Fruit fly (Drosophila melanogaster): ENCODE data around the gene odd.

dm6 chr2L:3566532-3566931 lies 40.0 kb downstream of the odd start:
- TF ChIP-seq CG34406 (GFP tag; optimal IDR thresholded peaks at IDR 0.05) (peak; percentile 34), CG11902 (GFP tag; optimal IDR thresholded peaks at IDR 0.05) (peak; percentile 20), topi (GFP tag; optimal IDR thresholded peaks at IDR 0.05) (peak; percentile 70), CG8119 (GFP tag; IDR thresholded peaks at IDR 0.05) (peak; percentile 58), Sox14 (GFP tag; optimal IDR thresholded peaks at IDR 0.05) (peak; percentile 71), Met (GFP tag; optimal IDR thresholded peaks at IDR 0.05) (peak; percentile 60), Ets96B (tag; optimal IDR thresholded peaks at IDR 0.05) (peak; percentile 56), CG11294 (GFP tag; IDR thresholded peaks at IDR 0.05) (no peak), Eip78C (GFP tag) (peak; percentile 80), CG31627 (GFP tag; optimal IDR thresholded peaks at IDR 0.05) (peak; percentile 66)
